Worm (Caenorhabditis elegans) whole organism, midembryonic: ENCODE results near the gene F07F6.2.

Source experiments
- T22C8.4 ChIP-seq: fragments of 200-800 bp; sonication (Bioruptor generic); IDR thresholded peaks from 2 replicates; pipeline ENCODE4 v1.3.6; 2022; ENCODE audit warnings: missing genetic modification characterization, missing compliant biosample characterization
- cog-1 ChIP-seq: sonication (generic microtip); optimal IDR thresholded peaks from 2 replicates; lab custom pipeline; 2016; ENCODE audit warnings: missing genetic modification characterization, missing compliant biosample characterization
- flt-1 ChIP-seq: fragments of 200-800 bp; sonication (Bioruptor generic); IDR thresholded peaks from 2 replicates; pipeline ENCODE4 v1.3.6; 2022; ENCODE audit warnings: missing genetic modification characterization, missing compliant biosample characterization
- klf-2 ChIP-seq: fragments of 200-800 bp; sonication (Bioruptor generic); conservative IDR thresholded peaks from 2 replicates; pipeline ENCODE4 v1.3.6; 2022; ENCODE audit warnings: missing genetic modification reagents, missing genetic modification characterization, missing compliant biosample characterization
- med-1 ChIP-seq: sonication (generic microtip); optimal IDR thresholded peaks from 2 replicates; lab custom pipeline; 2017; ENCODE audit warnings: missing genetic modification characterization, mild to moderate bottlenecking, missing compliant biosample characterization, antibody characterized with exemption, missing genetic modification reagents; ENCODE audit not compliant: insufficient read depth
- ref-1 ChIP-seq: fragments of 200-800 bp; sonication (Bioruptor generic); conservative IDR thresholded peaks from 2 replicates; pipeline ENCODE4 v1.3.6; 2022; ENCODE audit warnings: missing genetic modification reagents, missing genetic modification characterization, missing compliant biosample characterization
- tab-1 ChIP-seq: fragments of 200-800 bp; sonication (Bioruptor generic); IDR thresholded peaks from 2 replicates; pipeline ENCODE4 v1.3.6; 2022; ENCODE audit warnings: missing genetic modification characterization, missing compliant biosample characterization
- ztf-23 ChIP-seq: fragments of 200-800 bp; sonication (Bioruptor generic); IDR thresholded peaks from 2 replicates; pipeline ENCODE4 v1.3.6; 2022; ENCODE audit warnings: missing genetic modification reagents, missing genetic modification characterization, missing compliant biosample characterization

ce11 chrII:5398779-5399178 is 31.2 kb upstream of the F07F6.2 start, which contains the start of gene fbxl-3:
- TF ChIP-seq T22C8.4 (GFP tag; lab: Robert Waterston, UW) (no peak), ztf-23 (GFP tag; lab: Robert Waterston, UW) (no peak), flt-1 (GFP tag; lab: Robert Waterston, UW) (no peak), klf-2 (GFP tag; lab: Robert Waterston, UW) (no peak), tab-1 (GFP tag; lab: Robert Waterston, UW) (no peak), cog-1 (tag; lab: Kevin White, UChicago) (no peak), med-1 (GFP tag; lab: Kevin White, UChicago) (no peak), ref-1 (GFP tag; lab: Robert Waterston, UW) (no peak)
